Fruit fly (Drosophila melanogaster): Measurements from ENCODE around the gene Gale.

dm6 chr3L:636434-636833 is 11.9 kb upstream of the Gale start:
- TF ChIP-seq EcR (GFP tag; optimal IDR thresholded peaks at IDR 0.05) (no peak), CG8478 (optimal IDR thresholded peaks at IDR 0.05) (no peak)

Data from whole organism.